Worm (Caenorhabditis elegans) whole organism, early embryonic: Measurements from ENCODE around the gene lgmn-1.

Experiments used
- B0310.2 ChIP-seq: sonication (generic microtip); optimal IDR thresholded peaks from 2 replicates; lab custom pipeline; 2016; ENCODE audit warnings: mild to moderate bottlenecking, missing genetic modification characterization, missing compliant biosample characterization
- F13C5.2 ChIP-seq: sonication (generic microtip); optimal IDR thresholded peaks from 2 replicates; lab custom pipeline; 2017; ENCODE audit warnings: mild to moderate bottlenecking, missing genetic modification characterization, inconsistent platforms, missing compliant biosample characterization
- aly-1 ChIP-seq: sonication (generic microtip); optimal IDR thresholded peaks from 2 replicates; lab custom pipeline; 2016; ENCODE audit warnings: missing genetic modification characterization, missing compliant biosample characterization
- ama-1 ChIP-seq: fragments of 150-350 bp; optimal IDR thresholded peaks from 2 replicates; lab custom pipeline; 2014
- ceh-13 ChIP-seq: fragments of 200-800 bp; sonication (Bioruptor generic); optimal IDR thresholded peaks from 2 replicates; lab custom pipeline; 2018; ENCODE audit warnings: mild to moderate bottlenecking, missing genetic modification characterization, missing compliant biosample characterization
- ceh-36 ChIP-seq: sonication (generic microtip); optimal IDR thresholded peaks from 2 replicates; lab custom pipeline; 2016; ENCODE audit warnings: missing genetic modification characterization, inconsistent platforms, missing compliant biosample characterization
- ets-7 ChIP-seq: sonication (generic microtip); optimal IDR thresholded peaks from 2 replicates; lab custom pipeline; 2016; ENCODE audit warnings: missing genotype, missing genetic modification characterization, missing compliant biosample characterization
- flt-1 ChIP-seq: fragments of 200-800 bp; sonication (Bioruptor generic); IDR thresholded peaks from 2 replicates; pipeline ENCODE4 v1.3.6; 2022; ENCODE audit warnings: missing genetic modification characterization, missing compliant biosample characterization
- hmbx-1 ChIP-seq: sonication (generic microtip); optimal IDR thresholded peaks from 2 replicates; lab custom pipeline; 2016; ENCODE audit warnings: mild to moderate bottlenecking, missing genetic modification characterization, missing compliant biosample characterization
- hmg-4 ChIP-seq: fragments of 200-800 bp; sonication (Bioruptor generic); optimal IDR thresholded peaks from 2 replicates; lab custom pipeline; 2018; ENCODE audit warnings: mild to moderate bottlenecking, missing genetic modification characterization, missing compliant biosample characterization
- hnd-1 ChIP-seq: sonication (generic microtip); optimal IDR thresholded peaks from 2 replicates; lab custom pipeline; 2016; ENCODE audit warnings: missing genetic modification characterization, missing compliant biosample characterization
- pes-1 ChIP-seq: fragments of 200-800 bp; sonication (Bioruptor generic); IDR thresholded peaks from 2 replicates; pipeline ENCODE4 v1.3.6; 2022; ENCODE audit warnings: missing genetic modification reagents, missing genetic modification characterization, missing compliant biosample characterization
- scrt-1 ChIP-seq: fragments of 200-800 bp; sonication (Bioruptor generic); IDR thresholded peaks from 2 replicates; pipeline ENCODE4 v1.3.6; 2022; ENCODE audit warnings: missing genetic modification characterization, missing compliant biosample characterization
- tbx-11 ChIP-seq: fragments of 200-800 bp; sonication (Bioruptor generic); IDR thresholded peaks from 2 replicates; pipeline ENCODE4 v1.3.6; 2022; ENCODE audit warnings: missing genetic modification characterization, missing compliant biosample characterization
- tbx-37 ChIP-seq: fragments of 200-800 bp; sonication (Bioruptor generic); conservative IDR thresholded peaks from 2 replicates; pipeline ENCODE4 v1.3.6; 2022; ENCODE audit warnings: missing genetic modification reagents, missing genetic modification characterization, missing compliant biosample characterization
- tra-4 ChIP-seq: sonication (generic microtip); optimal IDR thresholded peaks from 2 replicates; lab custom pipeline; 2017; ENCODE audit warnings: missing genetic modification characterization, missing compliant biosample characterization

lgmn-1 gene

ce11 chrV:12553286-12553725 is 40.5 kb downstream of the lgmn-1 start:
- no peak for TF ChIP-seq scrt-1
- TF ChIP-seq hmg-4 (GFP tag; lab: Kevin White, UChicago): no peak
- no peak for TF ChIP-seq ceh-36
- TF ChIP-seq hmbx-1 (tag; lab: Kevin White, UChicago): no peak
- TF ChIP-seq B0310.2 (tag; lab: Kevin White, UChicago): no peak
- TF ChIP-seq ets-7 (tag; lab: Kevin White, UChicago): no peak
- TF ChIP-seq aly-1 (tag; lab: Kevin White, UChicago): no peak
- no peak for TF ChIP-seq pes-1
- TF ChIP-seq ama-1: no peak
- TF ChIP-seq tra-4 (tag; lab: Kevin White, UChicago): no peak
- TF ChIP-seq ceh-13 (GFP tag; lab: Kevin White, UChicago): no peak
- TF ChIP-seq F13C5.2 (tag; lab: Kevin White, UChicago): no peak
- no peak for TF ChIP-seq flt-1 (GFP tag; lab: Robert Waterston, UW)

ce11 chrV:12554172-12555031 is 41.5 kb downstream of the lgmn-1 start:
- TF ChIP-seq ceh-13 (GFP tag; lab: Kevin White, UChicago): no peak
- TF ChIP-seq hmg-4 (GFP tag; lab: Kevin White, UChicago): no peak
- TF ChIP-seq tra-4 (tag; lab: Kevin White, UChicago): no peak
- TF ChIP-seq hnd-1 (tag; lab: Kevin White, UChicago): no peak
- TF ChIP-seq ets-7 (tag; lab: Kevin White, UChicago): no peak

- TF ChIP-seq hmg-4 (GFP tag; lab: Kevin White, UChicago) (no peak), ceh-13 (GFP tag; lab: Kevin White, UChicago) (no peak)
Measured at ce11 chrV:12555872-12556271, 43.0 kb downstream of the lgmn-1 start.

DNA sequence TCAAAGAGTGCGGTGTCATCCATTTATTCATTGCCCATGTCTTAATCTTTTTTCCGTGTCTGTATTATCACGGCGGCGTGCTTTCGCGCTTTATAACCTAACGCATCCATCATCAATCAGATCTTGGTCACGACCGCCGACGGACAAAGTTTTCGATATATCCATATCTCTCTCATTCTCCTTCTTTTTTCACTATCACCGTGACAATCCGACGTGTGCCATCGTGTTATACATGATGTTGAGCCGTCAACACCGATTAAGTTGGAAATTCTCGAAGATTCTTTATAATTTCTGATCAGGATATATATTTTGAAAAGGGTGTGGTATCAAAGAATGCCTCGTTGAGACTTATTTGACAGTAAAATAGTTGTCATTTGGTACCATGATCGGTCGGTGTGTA is 44.0 kb downstream of the lgmn-1 start:
- TF ChIP-seq B0310.2 (tag; lab: Kevin White, UChicago): no peak
- no peak for TF ChIP-seq scrt-1
- no peak for TF ChIP-seq tbx-11 (GFP tag; lab: Robert Waterston, UW)
- no peak for TF ChIP-seq ceh-36

- no peak for TF ChIP-seq scrt-1
- no peak for TF ChIP-seq hnd-1 (tag; lab: Kevin White, UChicago)
- no peak for TF ChIP-seq aly-1 (tag; lab: Kevin White, UChicago)
- no peak for TF ChIP-seq B0310.2 (tag; lab: Kevin White, UChicago)
- TF ChIP-seq pes-1: no peak
Measured at ce11 chrV:12560328-12560782, 47.5 kb downstream of the lgmn-1 start, which contains the start of gene sel-1. Gene sel-1, plus strand, starts transcription at chrV:12560732.

- TF ChIP-seq tra-4 (tag; lab: Kevin White, UChicago) (no peak), ceh-36 (no peak), B0310.2 (tag; lab: Kevin White, UChicago) (no peak), ceh-13 (GFP tag; lab: Kevin White, UChicago) (no peak), scrt-1 (no peak), hmbx-1 (tag; lab: Kevin White, UChicago) (no peak), tbx-37 (GFP tag; lab: Robert Waterston, UW) (no peak), hmg-4 (GFP tag; lab: Kevin White, UChicago) (no peak), F13C5.2 (tag; lab: Kevin White, UChicago) (no peak), ama-1 (no peak), flt-1 (GFP tag; lab: Robert Waterston, UW) (no peak), hnd-1 (tag; lab: Kevin White, UChicago) (no peak), tbx-11 (GFP tag; lab: Robert Waterston, UW) (no peak), aly-1 (tag; lab: Kevin White, UChicago) (no peak), ets-7 (tag; lab: Kevin White, UChicago) (no peak)
Measured at ce11 chrV:12563187-12563586, 50.3 kb downstream of the lgmn-1 start, which contains the start of gene mrps-5. Gene mrps-5, plus strand, starts transcription at chrV:12563487.
